Worm (Caenorhabditis elegans): ENCODE results near the gene B0365.9.

DNA sequence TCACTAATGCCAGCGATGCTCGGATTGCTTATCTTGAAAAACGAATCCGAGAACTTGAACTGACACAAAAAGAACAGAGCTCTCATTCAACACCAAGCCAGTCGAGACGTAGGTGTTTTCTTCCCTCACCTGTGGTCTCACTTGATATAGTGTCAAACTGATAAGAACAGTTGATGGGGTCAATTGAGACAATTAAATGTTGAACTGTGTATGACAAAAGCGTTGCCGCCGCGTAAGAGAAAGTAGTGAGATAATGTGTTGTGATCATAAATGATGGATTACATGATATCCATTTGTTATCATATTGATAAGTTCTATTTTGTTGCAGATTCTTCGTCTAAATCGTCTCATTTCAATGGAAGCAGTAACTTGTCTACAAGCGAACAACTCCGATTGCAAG, 40.4 kb upstream of the B0365.9 start:
- TF ChIP-seq flt-1 (GFP tag; IDR thresholded peaks at IDR 0.05): no peak
- TF ChIP-seq T22C8.4 (GFP tag; IDR thresholded peaks at IDR 0.05): no peak
- no peak for TF ChIP-seq cog-1 (tag; optimal IDR thresholded peaks at IDR 0.05)
- TF ChIP-seq klf-2 (GFP tag; conservative IDR thresholded peaks at IDR 0.05): no peak
- TF ChIP-seq ref-1 (GFP tag; conservative IDR thresholded peaks at IDR 0.05): no peak

Measured in whole organism, midembryonic.